Fruit fly (Drosophila melanogaster): Measurements from ENCODE around the gene Bdbt.
A peak's percentile ranks its signal among the peaks of the same experiment; 100 is the strongest.

Bdbt gene

dm6 chr3R:21163318-21163828 lies 44.7 kb upstream of the Bdbt start, which contains the start of gene CG5810:
Gene CG5810, plus strand, starts transcription at chr3R:21163778.
- no peak for TF ChIP-seq Rel (GFP tag; optimal IDR thresholded peaks at IDR 0.05)
- peak; percentile 60 for TF ChIP-seq Rel (tag; optimal IDR thresholded peaks at IDR 0.05)
- TF ChIP-seq OdsH (GFP tag; optimal IDR thresholded peaks at IDR 0.05), result no peak
- TF ChIP-seq rgr (GFP tag; optimal IDR thresholded peaks at IDR 0.05), result peak; percentile 2
- TF ChIP-seq ey (GFP tag; optimal IDR thresholded peaks at IDR 0.05), result no peak
- TF ChIP-seq tai (GFP tag; optimal IDR thresholded peaks at IDR 0.05), result no peak

DNA sequence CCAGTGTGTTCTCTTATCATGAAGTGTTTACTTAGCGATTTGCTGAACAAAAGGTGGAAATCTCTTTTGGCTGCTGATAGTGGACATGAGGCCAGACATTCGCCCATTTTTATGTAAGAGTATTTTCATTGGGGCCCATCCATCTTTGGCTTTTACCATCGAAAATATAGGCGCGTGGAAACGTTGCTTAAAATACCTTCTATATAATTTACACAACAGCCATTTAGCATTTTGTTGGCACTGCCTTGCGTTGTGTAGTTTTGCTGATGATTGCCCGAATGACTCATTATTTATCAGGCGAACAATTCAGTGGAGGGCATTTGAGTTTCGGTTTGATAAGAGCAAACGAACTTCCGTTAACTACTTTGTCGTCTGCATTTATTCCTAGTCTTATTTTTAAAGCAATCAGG lies 43.0 kb upstream of the Bdbt start:
- no peak for TF ChIP-seq brk (GFP tag; optimal IDR thresholded peaks at IDR 0.05)
- no peak for TF ChIP-seq psq (GFP tag; optimal IDR thresholded peaks at IDR 0.05)
- TF ChIP-seq fru (GFP tag; optimal IDR thresholded peaks at IDR 0.05), result peak; percentile 2
- peak in 1 of 2 experiments; percentile 19 for TF ChIP-seq foxo (GFP tag; optimal IDR thresholded peaks at IDR 0.05)

DNA sequence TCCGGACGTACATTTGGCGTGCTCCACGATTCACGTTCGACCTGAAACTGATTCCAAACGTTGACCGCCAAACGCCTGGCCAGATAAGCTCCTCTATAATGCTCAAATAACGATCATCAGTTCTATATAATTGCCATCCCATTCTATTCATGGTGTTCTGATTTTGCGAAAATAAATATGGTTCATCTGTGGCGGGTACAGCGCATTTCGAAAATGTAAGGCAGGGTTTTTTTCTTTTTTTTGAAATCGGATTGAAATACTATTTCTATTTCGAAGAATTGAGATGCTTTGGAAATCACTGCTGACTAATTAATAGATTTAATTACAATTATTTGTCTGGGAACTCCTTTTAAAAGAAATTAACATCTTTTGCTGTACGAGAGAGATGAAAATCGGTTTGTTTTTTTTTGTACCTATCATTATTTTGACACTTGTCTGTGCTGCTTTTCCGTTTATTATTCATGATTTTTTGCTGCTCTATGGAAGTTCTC lies 42.4 kb upstream of the Bdbt start, which contains the start of gene cDIP:
cDIP (minus strand) TSS at position 51 of the 491 bp plus-strand sequence.
- no peak for TF ChIP-seq Hr78 (GFP tag; optimal IDR thresholded peaks at IDR 0.05)
- no peak for TF ChIP-seq jim (GFP tag; optimal IDR thresholded peaks at IDR 0.05)
- no peak for TF ChIP-seq br (GFP tag; optimal IDR thresholded peaks at IDR 0.05)
- TF ChIP-seq N (GFP tag; optimal IDR thresholded peaks at IDR 0.05), result no peak

DNA sequence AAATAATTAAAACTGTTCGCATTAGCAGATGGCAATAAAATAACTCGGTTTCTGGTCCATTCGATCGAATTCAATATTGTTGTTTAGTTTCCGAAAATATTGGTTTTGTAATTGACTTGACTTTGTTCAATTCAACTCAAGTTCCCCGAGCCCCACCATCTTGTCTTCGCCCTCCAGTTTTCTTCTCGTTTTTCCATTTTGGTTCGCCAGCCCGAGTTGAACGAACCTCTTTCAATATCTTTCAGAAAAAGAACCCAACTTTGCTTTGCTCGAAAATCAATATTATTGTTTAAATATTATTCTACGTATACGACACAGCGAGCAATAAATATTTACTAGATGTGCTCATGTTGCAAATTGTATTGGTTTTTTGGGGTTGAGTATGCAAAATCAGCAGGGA lies 40.0 kb upstream of the Bdbt start:
- TF ChIP-seq Hr78 (GFP tag; optimal IDR thresholded peaks at IDR 0.05), result no peak
- TF ChIP-seq dmrt93B (GFP tag; optimal IDR thresholded peaks at IDR 0.05), result no peak
- no peak for TF ChIP-seq HLH106 (tag; optimal IDR thresholded peaks at IDR 0.05)
- no peak for TF ChIP-seq psq (GFP tag; optimal IDR thresholded peaks at IDR 0.05)
- TF ChIP-seq CG9705 (GFP tag; optimal IDR thresholded peaks at IDR 0.05), result no peak
- no peak for TF ChIP-seq lola (GFP tag; optimal IDR thresholded peaks at IDR 0.05)
- no peak for TF ChIP-seq OdsH (GFP tag; optimal IDR thresholded peaks at IDR 0.05)
- no peak for TF ChIP-seq ey (GFP tag; optimal IDR thresholded peaks at IDR 0.05)
- no peak for TF ChIP-seq fru (GFP tag; optimal IDR thresholded peaks at IDR 0.05)
- TF ChIP-seq jim (GFP tag; optimal IDR thresholded peaks at IDR 0.05), result no peak
- no peak for TF ChIP-seq tai (GFP tag; optimal IDR thresholded peaks at IDR 0.05)
- TF ChIP-seq foxo (GFP tag; optimal IDR thresholded peaks at IDR 0.05), result no peak

DNA sequence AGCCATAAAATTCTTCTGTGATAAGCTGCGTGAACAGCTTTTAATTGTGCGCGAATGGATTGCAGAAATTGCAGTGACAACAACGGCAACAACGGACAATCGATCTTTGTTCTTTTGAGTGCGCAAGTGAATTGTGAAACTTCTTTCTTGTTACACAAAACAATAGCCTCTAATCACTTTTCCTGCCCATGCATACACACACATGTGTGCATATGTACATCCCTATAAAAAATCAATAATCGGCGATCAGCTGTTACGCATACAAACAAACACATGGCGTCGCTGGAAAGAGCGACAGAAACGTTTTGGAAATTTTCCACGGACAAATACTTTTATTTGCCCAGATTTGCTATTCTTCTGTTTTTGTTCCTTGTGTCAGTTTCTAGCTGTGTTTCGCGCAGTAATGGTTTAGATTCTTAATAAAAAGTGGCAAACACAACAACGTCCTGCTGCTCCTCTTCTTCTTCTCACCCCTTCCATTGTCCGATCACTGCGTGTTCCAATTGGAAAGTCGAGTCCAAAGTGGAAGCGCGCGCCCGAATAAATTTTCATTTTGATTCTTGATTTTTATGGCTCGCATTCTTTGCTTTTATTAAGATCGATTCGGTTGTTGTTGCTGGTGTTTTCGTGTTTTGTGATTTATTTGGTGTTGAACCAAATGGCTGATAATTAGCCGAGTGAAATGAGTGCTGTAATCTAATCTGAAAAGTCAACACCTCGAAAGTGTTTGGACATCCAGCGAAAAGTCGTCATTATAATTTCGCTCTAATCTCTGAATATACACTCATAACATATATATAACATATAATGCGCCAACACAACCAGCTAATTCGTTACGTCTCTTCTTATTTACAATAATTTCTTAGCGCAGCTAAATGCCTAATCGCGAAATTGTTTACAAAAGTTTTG lies 38.2 kb upstream of the Bdbt start:
- TF ChIP-seq br (GFP tag; optimal IDR thresholded peaks at IDR 0.05) (no peak), N (GFP tag; optimal IDR thresholded peaks at IDR 0.05) (no peak), Rel (GFP tag; optimal IDR thresholded peaks at IDR 0.05) (no peak), Rel (tag; optimal IDR thresholded peaks at IDR 0.05) (no peak), Abd-B (GFP tag; optimal IDR thresholded peaks at IDR 0.05) (no peak), CG32264 (GFP tag; optimal IDR thresholded peaks at IDR 0.05) (no peak), Vsx2 (GFP tag; optimal IDR thresholded peaks at IDR 0.05; ENCODE audit: partially characterized antibody) (peak; percentile 59), Sp1 (GFP tag; optimal IDR thresholded peaks at IDR 0.05) (peak; percentile 16), CrebA (GFP tag; optimal IDR thresholded peaks at IDR 0.05; ENCODE audit: borderline replicate concordance) (peak; percentile 44), GATAd (GFP tag; optimal IDR thresholded peaks at IDR 0.05) (no peak), sage (GFP tag; optimal IDR thresholded peaks at IDR 0.05) (peak; percentile 8), usp (GFP tag; optimal IDR thresholded peaks at IDR 0.05) (no peak), Hr83 (GFP tag; optimal IDR thresholded peaks at IDR 0.05; ENCODE audit: poor library complexity, severe bottlenecking) (peak; percentile 16), psq (GFP tag; optimal IDR thresholded peaks at IDR 0.05) (no peak), dmrt93B (GFP tag; optimal IDR thresholded peaks at IDR 0.05) (no peak), jim (GFP tag; optimal IDR thresholded peaks at IDR 0.05) (no peak)
